Worm (Caenorhabditis elegans): ENCODE measurements around the gene M176.9.

The M176.9 gene

ce11 chrII:9378174-9378573 lies 33.2 kb downstream of the M176.9 start:
- peak; percentile 68 for TF ChIP-seq fos-1 (tag; optimal IDR thresholded peaks at IDR 0.05)
- no peak for TF ChIP-seq unc-62 (GFP tag; optimal IDR thresholded peaks at IDR 0.05)
- peak; percentile 19 for TF ChIP-seq skn-1 (tag; optimal IDR thresholded peaks at IDR 0.05)
- no peak for TF ChIP-seq nhr-21 (tag; optimal IDR thresholded peaks at IDR 0.05)
- no peak for TF ChIP-seq peb-1 (tag; optimal IDR thresholded peaks at IDR 0.05)
- no peak for TF ChIP-seq C34F6.9 (tag; optimal IDR thresholded peaks at IDR 0.05)

ce11 chrII:9377158-9377557 lies 34.2 kb downstream of the M176.9 start, which contains the start of gene C06C3.10:
C06C3.10 (minus strand) TSS chrII:9377258.
- TF ChIP-seq sma-9 (GFP tag; optimal IDR thresholded peaks at IDR 0.05) (no peak), sma-9 (tag; optimal IDR thresholded peaks at IDR 0.05) (no peak), peb-1 (tag; optimal IDR thresholded peaks at IDR 0.05) (no peak), ztf-11 (tag; optimal IDR thresholded peaks at IDR 0.05) (no peak), nhr-21 (tag; optimal IDR thresholded peaks at IDR 0.05) (no peak), mbf-1 (tag; optimal IDR thresholded peaks at IDR 0.05) (no peak), ceh-16 (tag; optimal IDR thresholded peaks at IDR 0.05) (no peak), unc-55 (GFP tag; optimal IDR thresholded peaks at IDR 0.05) (no peak), unc-39 (tag; optimal IDR thresholded peaks at IDR 0.05) (no peak), C34F6.9 (tag; optimal IDR thresholded peaks at IDR 0.05) (no peak), aly-2 (tag; optimal IDR thresholded peaks at IDR 0.05) (no peak), ztf-1 (GFP tag; conservative IDR thresholded peaks at IDR 0.05) (no peak), sma-3 (GFP tag; optimal IDR thresholded peaks at IDR 0.05) (no peak), R02D3.7 (tag; optimal IDR thresholded peaks at IDR 0.05) (no peak), nhr-10 (tag; optimal IDR thresholded peaks at IDR 0.05) (no peak), fos-1 (tag; optimal IDR thresholded peaks at IDR 0.05) (no peak), sem-4 (tag; optimal IDR thresholded peaks at IDR 0.05) (no peak), alr-1 (tag; optimal IDR thresholded peaks at IDR 0.05) (no peak), lsy-2 (tag; optimal IDR thresholded peaks at IDR 0.05) (no peak), lin-11 (tag; optimal IDR thresholded peaks at IDR 0.05) (no peak)

DNA sequence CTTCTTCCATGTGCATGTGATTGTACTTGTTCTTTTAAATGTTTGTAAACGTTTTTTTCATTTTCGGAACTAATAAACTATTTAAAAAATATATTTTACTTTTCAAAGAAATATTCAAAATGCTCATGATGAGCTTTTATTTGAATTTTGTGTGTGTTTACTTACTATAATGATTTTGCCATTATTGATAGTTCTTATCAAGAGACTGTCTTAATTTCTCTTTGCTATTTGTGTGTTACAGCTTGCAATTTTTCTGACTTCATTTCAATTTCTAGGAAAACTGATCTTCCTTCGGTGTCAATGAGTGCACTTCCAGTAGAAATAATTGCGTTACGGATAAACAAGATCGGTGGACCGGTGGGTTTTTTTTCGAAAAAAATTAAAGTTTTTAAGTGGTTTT lies 36.6 kb downstream of the M176.9 start, which contains the start of gene C06C3.12:
Gene C06C3.12, plus strand, starts transcription at position 301 of the 400 bp plus-strand sequence.
- TF ChIP-seq fos-1 (tag; optimal IDR thresholded peaks at IDR 0.05): peak; percentile 24
- no peak for TF ChIP-seq nhr-11 (tag; optimal IDR thresholded peaks at IDR 0.05)

- TF ChIP-seq nhr-10 (tag; optimal IDR thresholded peaks at IDR 0.05) (no peak), zag-1 (tag; optimal IDR thresholded peaks at IDR 0.05) (no peak), skn-1 (tag; optimal IDR thresholded peaks at IDR 0.05) (no peak), nhr-21 (tag; optimal IDR thresholded peaks at IDR 0.05) (no peak), gmeb-1 (tag; optimal IDR thresholded peaks at IDR 0.05) (no peak), mab-5 (tag; optimal IDR thresholded peaks at IDR 0.05) (no peak), elt-3 (tag; optimal IDR thresholded peaks at IDR 0.05) (no peak), nhr-129 (tag; optimal IDR thresholded peaks at IDR 0.05) (no peak), nhr-23 (tag; optimal IDR thresholded peaks at IDR 0.05) (no peak), lsy-2 (tag; optimal IDR thresholded peaks at IDR 0.05) (no peak), sma-3 (GFP tag; optimal IDR thresholded peaks at IDR 0.05) (no peak), elt-1 (tag; optimal IDR thresholded peaks at IDR 0.05) (no peak), ztf-4 (tag; optimal IDR thresholded peaks at IDR 0.05) (no peak), lin-13 (GFP tag; optimal IDR thresholded peaks at IDR 0.05) (no peak), unc-39 (tag; optimal IDR thresholded peaks at IDR 0.05) (no peak), dmd-4 (tag; optimal IDR thresholded peaks at IDR 0.05) (no peak)
Measured at ce11 chrII:9372991-9373390, 38.4 kb downstream of the M176.9 start, which contains the start of gene C06C3.4. C06C3.4 (plus strand) TSS chrII:9373291.

- TF ChIP-seq lsy-2 (tag; optimal IDR thresholded peaks at IDR 0.05): no peak
- TF ChIP-seq alr-1 (tag; optimal IDR thresholded peaks at IDR 0.05): no peak
- no peak for TF ChIP-seq nhr-6 (tag; optimal IDR thresholded peaks at IDR 0.05)
- TF ChIP-seq dmd-4 (tag; optimal IDR thresholded peaks at IDR 0.05): no peak
- TF ChIP-seq mbf-1 (tag; optimal IDR thresholded peaks at IDR 0.05): no peak
- TF ChIP-seq gmeb-1 (tag; optimal IDR thresholded peaks at IDR 0.05): no peak
- no peak for TF ChIP-seq lin-39 (tag; optimal IDR thresholded peaks at IDR 0.05)
- no peak for TF ChIP-seq sma-3 (GFP tag; optimal IDR thresholded peaks at IDR 0.05)
- TF ChIP-seq blmp-1 (tag; optimal IDR thresholded peaks at IDR 0.05; ENCODE audit: insufficient read depth): no peak
- TF ChIP-seq ztf-1 (GFP tag; conservative IDR thresholded peaks at IDR 0.05): no peak
- no peak for TF ChIP-seq sma-9 (GFP tag; optimal IDR thresholded peaks at IDR 0.05)
- no peak for TF ChIP-seq sma-9 (tag; optimal IDR thresholded peaks at IDR 0.05)
- no peak for TF ChIP-seq ZK546.5 (tag; optimal IDR thresholded peaks at IDR 0.05)
Measured at ce11 chrII:9372393-9372792, 39.0 kb downstream of the M176.9 start, which contains the start of gene C06C3.3. C06C3.3 (minus strand) TSS chrII:9372493.

All from whole organism, L2 larva.